Worm (Caenorhabditis elegans): Measurements from ENCODE around the gene F19B10.5.

F19B10.5 gene

DNA sequence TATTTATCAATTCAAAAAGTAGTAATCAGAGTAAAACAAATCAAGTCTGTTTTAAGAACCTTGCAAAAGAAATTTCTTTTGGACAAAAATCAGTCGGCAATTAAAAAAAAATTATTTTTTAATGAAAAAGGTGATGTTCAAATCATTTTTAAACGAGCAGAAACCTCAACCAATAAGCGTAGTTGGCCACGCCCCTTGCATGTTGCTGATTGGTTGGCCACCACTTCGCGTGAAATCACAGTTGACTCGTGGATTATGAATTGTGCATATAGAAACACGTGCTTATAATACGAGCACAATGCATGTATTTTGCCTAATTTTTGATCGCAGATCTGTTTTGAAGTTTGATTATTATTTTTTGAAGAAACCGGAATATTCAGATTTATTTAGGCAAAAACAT lies 9.7 kb downstream of the F19B10.5 start:
- TF ChIP-seq nfyb-1 (GFP tag; IDR thresholded peaks at IDR 0.05) (0 out of 2 replicates have a peak, but pooled peaks have one; percentile 50), lag-1 (GFP tag; IDR thresholded peaks at IDR 0.05) (no peak)

ce11 chrII:3669315-3669714 lies 13.8 kb downstream of the F19B10.5 start, which contains the start of gene srx-97:
TSS of gene srx-97 (minus strand) at chrII:3669415.
- TF ChIP-seq fkh-3 (tag; optimal IDR thresholded peaks at IDR 0.05) (no peak), ets-4 (GFP tag; optimal IDR thresholded peaks at IDR 0.05) (no peak), hrde-1 (tag; optimal IDR thresholded peaks at IDR 0.05; ENCODE audit: borderline replicate concordance) (no peak), pbrm-1 (GFP tag; IDR thresholded peaks at IDR 0.05) (no peak), hmg-1.2 (GFP tag; IDR thresholded peaks at IDR 0.05) (no peak), Y95B8A.8 (GFP tag; IDR thresholded peaks at IDR 0.05) (no peak), nhr-179 (tag; optimal IDR thresholded peaks at IDR 0.05) (no peak), F52B5.7 (tag; optimal IDR thresholded peaks at IDR 0.05) (no peak), die-1 (tag; optimal IDR thresholded peaks at IDR 0.05) (no peak), pha-4 (tag; optimal IDR thresholded peaks at IDR 0.05) (no peak)

ce11 chrII:3670956-3671355 lies 15.5 kb downstream of the F19B10.5 start, which contains the start of gene srx-98:
TSS of gene srx-98 (minus strand) at chrII:3671056.
- TF ChIP-seq chd-7 (tag; optimal IDR thresholded peaks at IDR 0.05) = no peak
- TF ChIP-seq ztf-28 (GFP tag; IDR thresholded peaks at IDR 0.05) = no peak
- TF ChIP-seq lin-54 (GFP tag; optimal IDR thresholded peaks at IDR 0.05) = no peak
- no peak for TF ChIP-seq hrde-1 (tag; optimal IDR thresholded peaks at IDR 0.05; ENCODE audit: borderline replicate concordance)
- TF ChIP-seq F23B12.7 (tag; optimal IDR thresholded peaks at IDR 0.05; ENCODE audit: insufficient read depth) = no peak
- TF ChIP-seq B0336.3 (GFP tag; IDR thresholded peaks at IDR 0.05) = no peak
- no peak for TF ChIP-seq F57C9.4 (tag; optimal IDR thresholded peaks at IDR 0.05)
- no peak for TF ChIP-seq athp-1 (tag; optimal IDR thresholded peaks at IDR 0.05)
- TF ChIP-seq efl-1 (GFP tag; optimal IDR thresholded peaks at IDR 0.05) = no peak
- TF ChIP-seq T07F8.4 (tag; optimal IDR thresholded peaks at IDR 0.05) = no peak
- TF ChIP-seq F22D6.2 (tag; optimal IDR thresholded peaks at IDR 0.05) = no peak

DNA sequence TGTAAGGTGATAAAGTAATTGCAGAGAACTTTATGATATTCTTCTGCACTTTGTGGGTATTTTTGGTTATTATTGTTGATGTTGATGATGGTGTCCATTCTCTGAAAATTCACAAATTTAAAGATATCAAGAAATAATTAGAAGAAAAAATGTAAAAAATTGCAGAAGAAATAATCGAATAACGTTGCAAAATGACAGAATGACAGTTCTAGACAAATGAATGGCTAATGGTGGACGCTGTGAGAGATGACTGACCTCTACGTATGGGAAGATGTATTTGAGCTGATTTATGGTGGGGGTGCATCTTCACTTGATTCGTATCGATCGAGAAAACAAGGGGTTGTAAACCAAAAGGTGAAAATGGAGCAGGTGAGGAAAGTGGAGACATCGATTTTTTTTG lies 18.0 kb downstream of the F19B10.5 start, which contains the start of gene sea-1:
Gene sea-1, minus strand, starts transcription at position 101 of the 400 bp plus-strand sequence.
- TF ChIP-seq somi-1 (GFP tag; optimal IDR thresholded peaks at IDR 0.05) (no peak), nfyb-1 (GFP tag; IDR thresholded peaks at IDR 0.05) (no peak)

- TF ChIP-seq ets-4 (GFP tag; optimal IDR thresholded peaks at IDR 0.05) (no peak), B0261.1 (tag; optimal IDR thresholded peaks at IDR 0.05) (no peak), dpff-1 (tag; optimal IDR thresholded peaks at IDR 0.05) (no peak), F22D6.2 (tag; optimal IDR thresholded peaks at IDR 0.05) (no peak), ccch-3 (GFP tag; optimal IDR thresholded peaks at IDR 0.05) (no peak), nhr-27 (tag; optimal IDR thresholded peaks at IDR 0.05) (no peak), bed-2 (GFP tag; IDR thresholded peaks at IDR 0.05) (no peak), sea-2 (GFP tag; IDR thresholded peaks at IDR 0.05) (no peak), nhr-120 (GFP tag; IDR thresholded peaks at IDR 0.05) (no peak), attf-3 (GFP tag; conservative IDR thresholded peaks at IDR 0.05) (no peak), efl-1 (GFP tag; optimal IDR thresholded peaks at IDR 0.05) (no peak), atf-7 (tag; optimal IDR thresholded peaks at IDR 0.05) (no peak), sdz-38 (tag; optimal IDR thresholded peaks at IDR 0.05) (no peak), tlf-1 (GFP tag; optimal IDR thresholded peaks at IDR 0.05) (no peak), B0019.2 (GFP tag; conservative IDR thresholded peaks at IDR 0.05) (no peak), aptf-2 (GFP tag; conservative IDR thresholded peaks at IDR 0.05) (no peak), lsy-27 (tag; optimal IDR thresholded peaks at IDR 0.05; ENCODE audit: borderline replicate concordance, insufficient read depth) (no peak), mcd-1 (GFP tag; IDR thresholded peaks at IDR 0.05) (no peak), xnd-1 (tag; optimal IDR thresholded peaks at IDR 0.05) (no peak)
Measured at ce11 chrII:3675176-3675575, 19.7 kb downstream of the F19B10.5 start, which contains the start of gene F19B10.2. TSS of gene F19B10.2 (plus strand) at chrII:3675476.
